Worm (Caenorhabditis elegans) whole organism, young adult: ENCODE data around the gene ymel-1.

Experiments used
- B0035.1 ChIP-seq: sonication (generic microtip); optimal IDR thresholded peaks from 2 replicates; lab custom pipeline; 2016; ENCODE audit warnings: missing genetic modification characterization, mild to moderate bottlenecking, missing compliant biosample characterization, missing genotype, missing genetic modification reagents
- B0261.1 ChIP-seq: sonication (generic microtip); optimal IDR thresholded peaks from 2 replicates; lab custom pipeline; 2016; ENCODE audit warnings: mild to moderate bottlenecking, missing genetic modification characterization, moderate library complexity, missing compliant biosample characterization
- B0336.3 ChIP-seq: fragments of 200-800 bp; sonication (Bioruptor generic); IDR thresholded peaks from 2 replicates; pipeline ENCODE4 v1.3.6; 2022; ENCODE audit warnings: missing genetic modification characterization, missing compliant biosample characterization
- F22D6.2 ChIP-seq: sonication (generic microtip); optimal IDR thresholded peaks from 2 replicates; lab custom pipeline; 2016; ENCODE audit warnings: mild to moderate bottlenecking, missing genetic modification characterization, missing compliant biosample characterization
- F33H1.4 ChIP-seq: fragments of 200-800 bp; sonication (Bioruptor generic); IDR thresholded peaks from 2 replicates; pipeline ENCODE4 v1.3.6; 2022; ENCODE audit warnings: missing genetic modification reagents, missing genetic modification characterization, missing compliant biosample characterization
- F37B4.10 ChIP-seq: fragments of 200-800 bp; sonication (Bioruptor generic); IDR thresholded peaks from 2 replicates; pipeline ENCODE4 v1.3.6; 2022; ENCODE audit warnings: missing genetic modification characterization, missing compliant biosample characterization
- F39B2.1 ChIP-seq: fragments of 200-800 bp; sonication (Bioruptor generic); IDR thresholded peaks from 2 replicates; pipeline ENCODE4 v1.3.6; 2022; ENCODE audit warnings: missing genetic modification reagents, missing genetic modification characterization, missing compliant biosample characterization
- K11D2.4 ChIP-seq: fragments of 200-800 bp; sonication (Bioruptor generic); IDR thresholded peaks from 2 replicates; pipeline ENCODE4 v1.3.6; 2022; ENCODE audit warnings: missing genetic modification reagents, missing genetic modification characterization, missing compliant biosample characterization
- K12H6.12 ChIP-seq: fragments of 200-800 bp; sonication (Bioruptor generic); optimal IDR thresholded peaks from 2 replicates; lab custom pipeline; 2018; ENCODE audit warnings: mild to moderate bottlenecking, missing genetic modification characterization, missing compliant biosample characterization
- Y53G8AR.9 ChIP-seq: fragments of 200-800 bp; sonication (Bioruptor generic); conservative IDR thresholded peaks from 2 replicates; pipeline ENCODE4 v1.3.6; 2022; ENCODE audit warnings: missing genetic modification reagents, missing genetic modification characterization, missing compliant biosample characterization
- bed-1 ChIP-seq: fragments of 200-800 bp; sonication (Bioruptor generic); IDR thresholded peaks from 2 replicates; pipeline ENCODE4 v1.3.6; 2022; ENCODE audit warnings: missing genetic modification reagents, missing genetic modification characterization, missing compliant biosample characterization
- ccch-3 ChIP-seq: fragments of 200-800 bp; sonication (Bioruptor generic); optimal IDR thresholded peaks from 2 replicates; lab custom pipeline; 2018; ENCODE audit warnings: mild to moderate bottlenecking, missing genetic modification characterization, missing compliant biosample characterization
- cebp-1 ChIP-seq, 2 experiments: fragments of 200-800 bp in 1 of 2; sonication (Bioruptor generic) in 1 of 2; sonication (generic microtip) in 1 of 2; IDR thresholded peaks in 1 of 2; optimal IDR thresholded peaks in 1 of 2; 2 replicates each; pipeline versions ENCODE4 v1.3.6 to Lab custom; 2017 to 2022; ENCODE audit warnings: missing compliant biosample characterization in 2 of 2, missing genetic modification characterization in 2 of 2, mild to moderate bottlenecking in 1 of 2, missing genetic modification reagents in 1 of 2, moderate library complexity in 1 of 2
- ceh-27 ChIP-seq: fragments of 200-800 bp; sonication (Bioruptor generic); optimal IDR thresholded peaks from 2 replicates; lab custom pipeline; 2018; ENCODE audit warnings: mild to moderate bottlenecking, missing genetic modification characterization, moderate library complexity, missing compliant biosample characterization
- ceh-40 ChIP-seq: fragments of 200-800 bp; sonication (Bioruptor generic); IDR thresholded peaks from 2 replicates; pipeline ENCODE4 v1.3.6; 2022; ENCODE audit warnings: missing genetic modification characterization, missing compliant biosample characterization
- ceh-58 ChIP-seq: fragments of 200-800 bp; sonication (Bioruptor generic); IDR thresholded peaks from 2 replicates; pipeline ENCODE4 v1.3.6; 2022; ENCODE audit warnings: missing genetic modification characterization, missing compliant biosample characterization
- ceh-91 ChIP-seq: fragments of 200-800 bp; sonication (Bioruptor generic); IDR thresholded peaks from 2 replicates; pipeline ENCODE4 v1.3.6; 2022; ENCODE audit warnings: missing genetic modification reagents, missing genetic modification characterization, missing compliant biosample characterization
- chd-7 ChIP-seq: sonication (generic microtip); optimal IDR thresholded peaks from 2 replicates; lab custom pipeline; 2016; ENCODE audit warnings: mild to moderate bottlenecking, missing genetic modification characterization, moderate library complexity, missing compliant biosample characterization
- dox-1 ChIP-seq: fragments of 200-800 bp; sonication (Bioruptor generic); IDR thresholded peaks from 2 replicates; pipeline ENCODE4 v1.3.6; 2022; ENCODE audit warnings: missing genetic modification reagents, missing genetic modification characterization, missing compliant biosample characterization
- egl-44 ChIP-seq: fragments of 200-800 bp; sonication (Bioruptor generic); IDR thresholded peaks from 2 replicates; pipeline ENCODE4 v1.3.6; 2022; ENCODE audit warnings: missing genetic modification reagents, missing genetic modification characterization, missing compliant biosample characterization
- egrh-3 ChIP-seq: fragments of 200-800 bp; sonication (Bioruptor generic); IDR thresholded peaks from 2 replicates; pipeline ENCODE4 v1.3.6; 2022; ENCODE audit warnings: missing genetic modification reagents, missing genetic modification characterization, missing compliant biosample characterization
- hlh-26 ChIP-seq: fragments of 200-800 bp; sonication (Bioruptor generic); conservative IDR thresholded peaks from 2 replicates; pipeline ENCODE4 v1.3.6; 2022; ENCODE audit warnings: missing genetic modification reagents, missing genetic modification characterization, missing compliant biosample characterization
- hmg-1.2 ChIP-seq: fragments of 200-800 bp; sonication (Bioruptor generic); IDR thresholded peaks from 2 replicates; pipeline ENCODE4 v1.3.6; 2022; ENCODE audit warnings: missing genetic modification reagents, missing genetic modification characterization, missing compliant biosample characterization
- hmg-20 ChIP-seq: fragments of 200-800 bp; sonication (Bioruptor generic); IDR thresholded peaks from 2 replicates; pipeline ENCODE4 v1.3.6; 2022; ENCODE audit warnings: missing genetic modification reagents, missing genetic modification characterization, missing compliant biosample characterization
- hrde-1 ChIP-seq: sonication (generic microtip); optimal IDR thresholded peaks from 2 replicates; lab custom pipeline; 2016; ENCODE audit warnings: missing genetic modification characterization, mild to moderate bottlenecking, missing compliant biosample characterization, moderate library complexity, missing genotype, missing genetic modification reagents, borderline replicate concordance
- hsf-1 ChIP-seq: fragments of 200-800 bp; sonication (Bioruptor generic); IDR thresholded peaks from 2 replicates; pipeline ENCODE4 v1.3.6; 2022; ENCODE audit warnings: missing genetic modification reagents, missing genetic modification characterization, missing compliant biosample characterization
- let-526 ChIP-seq: fragments of 200-800 bp; sonication (Bioruptor generic); IDR thresholded peaks from 2 replicates; pipeline ENCODE4 v1.3.6; 2022; ENCODE audit warnings: missing genetic modification reagents, missing genetic modification characterization, missing compliant biosample characterization
- lin-54 ChIP-seq: fragments of 200-800 bp; sonication (Bioruptor generic); optimal IDR thresholded peaks from 2 replicates; lab custom pipeline; 2018; ENCODE audit warnings: mild to moderate bottlenecking, missing genetic modification characterization, missing compliant biosample characterization
- lsl-1 ChIP-seq: fragments of 200-800 bp; sonication (Bioruptor generic); optimal IDR thresholded peaks from 2 replicates; lab custom pipeline; 2018; ENCODE audit warnings: mild to moderate bottlenecking, missing genetic modification characterization, moderate library complexity, missing compliant biosample characterization
- madf-10 ChIP-seq: sonication (generic microtip); optimal IDR thresholded peaks from 2 replicates; lab custom pipeline; 2016; ENCODE audit warnings: mild to moderate bottlenecking, missing genetic modification characterization, missing compliant biosample characterization
- mel-28 ChIP-seq: sonication (generic microtip); optimal IDR thresholded peaks from 2 replicates; lab custom pipeline; 2016; ENCODE audit warnings: borderline replicate concordance, mild to moderate bottlenecking, missing genetic modification characterization, missing compliant biosample characterization
- nfya-1 ChIP-seq: sonication (generic microtip); optimal IDR thresholded peaks from 2 replicates; lab custom pipeline; 2017; ENCODE audit warnings: antibody characterized with exemption, missing compliant biosample characterization, missing genetic modification characterization, borderline replicate concordance; ENCODE audit not compliant: insufficient read depth
- nfyb-1 ChIP-seq: fragments of 200-800 bp; sonication (Bioruptor generic); IDR thresholded peaks from 2 replicates; pipeline ENCODE4 v1.3.6; 2022; ENCODE audit warnings: missing genetic modification reagents, missing genetic modification characterization, missing compliant biosample characterization
- nhr-27 ChIP-seq: fragments of 200-800 bp; sonication (Bioruptor generic); optimal IDR thresholded peaks from 2 replicates; lab custom pipeline; 2018; ENCODE audit warnings: mild to moderate bottlenecking, missing genetic modification characterization, moderate library complexity, missing compliant biosample characterization
- nhr-80 ChIP-seq: sonication (generic microtip); optimal IDR thresholded peaks from 2 replicates; lab custom pipeline; 2016; ENCODE audit warnings: missing genetic modification characterization, missing compliant biosample characterization
- pbrm-1 ChIP-seq: fragments of 200-800 bp; sonication (Bioruptor generic); IDR thresholded peaks from 2 replicates; pipeline ENCODE4 v1.3.6; 2022; ENCODE audit warnings: missing genetic modification reagents, missing genetic modification characterization, missing compliant biosample characterization
- pha-4 ChIP-seq: fragments of 150-350 bp; sonication (generic microtip); optimal IDR thresholded peaks from 2 replicates; lab custom pipeline; 2014; ENCODE audit warnings: missing biosample characterization, missing genetic modification reagents, missing genetic modification characterization
- rcor-1 ChIP-seq: fragments of 200-800 bp; sonication (Bioruptor generic); IDR thresholded peaks from 2 replicates; pipeline ENCODE4 v1.3.6; 2022; ENCODE audit warnings: missing genetic modification reagents, missing genetic modification characterization, missing compliant biosample characterization
- repo-1 ChIP-seq: sonication (generic microtip); optimal IDR thresholded peaks from 2 replicates; lab custom pipeline; 2017; ENCODE audit warnings: mild to moderate bottlenecking, missing genetic modification characterization, missing compliant biosample characterization
- snpc-1.1 ChIP-seq: sonication (generic microtip); optimal IDR thresholded peaks from 2 replicates; lab custom pipeline; 2017; ENCODE audit warnings: missing genetic modification characterization, mild to moderate bottlenecking, missing compliant biosample characterization, antibody characterized with exemption, moderate library complexity, missing genotype, missing genetic modification reagents; ENCODE audit not compliant: insufficient read depth
- snpc-1.3 ChIP-seq: sonication (generic microtip); optimal IDR thresholded peaks from 2 replicates; lab custom pipeline; 2017; ENCODE audit warnings: missing genetic modification characterization, mild to moderate bottlenecking, missing compliant biosample characterization, antibody characterized with exemption, moderate library complexity, missing genotype, missing genetic modification reagents; ENCODE audit not compliant: insufficient read depth
- somi-1 ChIP-seq: fragments of 200-800 bp; sonication (Bioruptor generic); optimal IDR thresholded peaks from 2 replicates; lab custom pipeline; 2018; ENCODE audit warnings: mild to moderate bottlenecking, missing genetic modification characterization, missing compliant biosample characterization
- tbp1 ChIP-seq: fragments of 200-800 bp; sonication (Bioruptor generic); optimal IDR thresholded peaks from 2 replicates; lab custom pipeline; 2018; ENCODE audit warnings: mild to moderate bottlenecking, missing genetic modification characterization, missing compliant biosample characterization
- tlf-1 ChIP-seq: fragments of 200-800 bp; sonication (Bioruptor generic); optimal IDR thresholded peaks from 2 replicates; lab custom pipeline; 2018; ENCODE audit warnings: mild to moderate bottlenecking, missing genetic modification characterization, missing compliant biosample characterization
- xnd-1 ChIP-seq: sonication (generic microtip); optimal IDR thresholded peaks from 2 replicates; lab custom pipeline; 2016; ENCODE audit warnings: missing genotype, missing genetic modification reagents, missing genetic modification characterization, missing compliant biosample characterization
- zfh-2 ChIP-seq: fragments of 200-800 bp; sonication (Bioruptor generic); conservative IDR thresholded peaks from 2 replicates; pipeline ENCODE4 v1.3.6; 2022; ENCODE audit warnings: missing genetic modification reagents, missing genetic modification characterization, missing compliant biosample characterization
- ztf-26 ChIP-seq: sonication (generic microtip); optimal IDR thresholded peaks from 2 replicates; lab custom pipeline; 2017; ENCODE audit warnings: missing genetic modification characterization, missing compliant biosample characterization

ymel-1 gene

ce11 chrIII:10407198-10407663 lies 8.7 kb upstream of the ymel-1 start, which contains the start of gene hat-1:
TSS of gene hat-1 (minus strand) at chrIII:10407248.
- TF ChIP-seq Y53G8AR.9 (GFP tag; lab: Robert Waterston, UW) (peak; percentile 96), ceh-27 (GFP tag; lab: Kevin White, UChicago) (peak; percentile 92), K12H6.12 (peak; percentile 89), F22D6.2 (tag; lab: Kevin White, UChicago) (peak; percentile 63), tbp1 (GFP tag; lab: Kevin White, UChicago) (peak; percentile 75), hrde-1 (tag; lab: Kevin White, UChicago) (peak; percentile 73), snpc-1.1 (tag; lab: Kevin White, UChicago) (peak; percentile 49), nfya-1 (tag; lab: Kevin White, UChicago) (no peak), pbrm-1 (GFP tag; lab: Robert Waterston, UW) (peak; percentile 97), nhr-27 (tag; lab: Kevin White, UChicago) (no peak), F39B2.1 (GFP tag; lab: Robert Waterston, UW) (no peak), F33H1.4 (GFP tag; lab: Robert Waterston, UW) (peak; percentile 100), hmg-1.2 (peak; percentile 100), chd-7 (peak; percentile 90), egrh-3 (GFP tag; lab: Robert Waterston, UW) (peak; percentile 54; the same call in 1 of the 2 replicates), ceh-91 (GFP tag; lab: Robert Waterston, UW) (peak; percentile 93), B0261.1 (tag; lab: Kevin White, UChicago) (peak; percentile 4), ceh-40 (GFP tag; lab: Robert Waterston, UW) (no peak), bed-1 (no peak), ccch-3 (GFP tag; lab: Kevin White, UChicago) (no peak), pha-4 (tag; lab: Kevin White, UChicago) (peak; percentile 76), hsf-1 (peak; percentile 84), hmg-20 (0 out of 2 replicates have a peak, but pooled peaks have one; percentile 50), B0336.3 (GFP tag; lab: Robert Waterston, UW) (peak; percentile 99), tlf-1 (GFP tag; lab: Kevin White, UChicago) (peak; percentile 96), snpc-1.3 (tag; lab: Kevin White, UChicago) (peak; percentile 82), dox-1 (peak; percentile 99), hlh-26 (GFP tag; lab: Robert Waterston, UW) (no peak), mel-28 (peak; percentile 49), K11D2.4 (GFP tag; lab: Robert Waterston, UW) (peak; percentile 94), F37B4.10 (GFP tag; lab: Robert Waterston, UW) (no peak), xnd-1 (tag; lab: Kevin White, UChicago) (peak; percentile 82), cebp-1 (GFP tag; IDR thresholded peaks at IDR 0.05; lab: Robert Waterston, UW) (peak; percentile 98), cebp-1 (tag; optimal IDR thresholded peaks at IDR 0.05; lab: Kevin White, UChicago) (peak; percentile 100), repo-1 (tag; lab: Kevin White, UChicago) (peak; percentile 87), zfh-2 (GFP tag; lab: Robert Waterston, UW) (peak; percentile 98), ztf-26 (tag; lab: Kevin White, UChicago) (peak; percentile 95), B0035.1 (tag; lab: Kevin White, UChicago) (peak; percentile 68), lsl-1 (GFP tag; lab: Kevin White, UChicago) (peak; percentile 90), madf-10 (tag; lab: Kevin White, UChicago) (peak; percentile 79), rcor-1 (GFP tag; lab: Robert Waterston, UW) (peak; percentile 95), ceh-58 (GFP tag; lab: Robert Waterston, UW) (no peak), somi-1 (GFP tag; lab: Kevin White, UChicago) (peak; percentile 91), egl-44 (GFP tag; lab: Robert Waterston, UW) (peak; percentile 53; the same call in 1 of the 2 replicates), lin-54 (peak; percentile 96), let-526 (GFP tag; lab: Robert Waterston, UW) (0 out of 2 replicates have a peak, but pooled peaks have one; percentile 65), nfyb-1 (GFP tag; lab: Robert Waterston, UW) (peak; percentile 97), nhr-80 (tag; lab: Kevin White, UChicago) (peak; percentile 50)
